Worm (Caenorhabditis elegans) whole organism, late embryonic: ENCODE measurements around the gene sup-18.

Experiments
- C38D4.7 ChIP-seq: fragments of 200-800 bp; sonication (Bioruptor generic); optimal IDR thresholded peaks from 2 replicates; lab custom pipeline; 2018; ENCODE audit warnings: mild to moderate bottlenecking, missing genetic modification characterization, moderate library complexity, missing compliant biosample characterization
- Y22D7AL.16 ChIP-seq: sonication (generic microtip); optimal IDR thresholded peaks from 2 replicates; lab custom pipeline; 2016; ENCODE audit warnings: missing genetic modification characterization, missing compliant biosample characterization
- ahr-1 ChIP-seq: sonication (generic microtip); optimal IDR thresholded peaks from 2 replicates; lab custom pipeline; 2016; ENCODE audit warnings: missing genetic modification characterization, missing compliant biosample characterization
- ama-1 ChIP-seq: fragments of 150-350 bp; optimal IDR thresholded peaks from 2 replicates; lab custom pipeline; 2014
- ceh-14 ChIP-seq: sonication (generic microtip); optimal IDR thresholded peaks from 2 replicates; lab custom pipeline; 2016; ENCODE audit warnings: missing genotype, missing genetic modification characterization, missing compliant biosample characterization
- ceh-18 ChIP-seq: sonication (generic microtip); optimal IDR thresholded peaks from 2 replicates; lab custom pipeline; 2016; ENCODE audit warnings: missing genetic modification characterization, missing compliant biosample characterization
- ceh-45 ChIP-seq: fragments of 200-800 bp; sonication (Bioruptor generic); IDR thresholded peaks from 2 replicates; pipeline ENCODE4 v1.3.6; 2022; ENCODE audit warnings: missing genetic modification reagents, missing genetic modification characterization, missing compliant biosample characterization
- elt-2 ChIP-seq: sonication (generic microtip); optimal IDR thresholded peaks from 2 replicates; lab custom pipeline; 2016; ENCODE audit warnings: missing genetic modification reagents, missing genetic modification characterization, missing compliant biosample characterization
- elt-4 ChIP-seq: sonication (generic microtip); optimal IDR thresholded peaks from 2 replicates; lab custom pipeline; 2016; ENCODE audit warnings: missing genetic modification characterization, missing compliant biosample characterization
- ets-4 ChIP-seq: sonication (generic microtip); optimal IDR thresholded peaks from 2 replicates; lab custom pipeline; 2016; ENCODE audit warnings: missing genetic modification characterization, missing compliant biosample characterization
- fax-1 ChIP-seq: sonication (generic microtip); optimal IDR thresholded peaks from 2 replicates; lab custom pipeline; 2016; ENCODE audit warnings: missing genotype, missing genetic modification characterization, missing compliant biosample characterization
- fkh-6 ChIP-seq: sonication (generic microtip); optimal IDR thresholded peaks from 2 replicates; lab custom pipeline; 2016; ENCODE audit warnings: missing genetic modification characterization, missing compliant biosample characterization
- gmeb-2 ChIP-seq: sonication (generic microtip); optimal IDR thresholded peaks from 2 replicates; lab custom pipeline; 2016; ENCODE audit warnings: missing genetic modification characterization, inconsistent platforms, missing compliant biosample characterization
- hlh-15 ChIP-seq: sonication (generic microtip); optimal IDR thresholded peaks from 2 replicates; lab custom pipeline; 2016; ENCODE audit warnings: missing genetic modification characterization, missing compliant biosample characterization
- hlh-6 ChIP-seq: sonication (generic microtip); optimal IDR thresholded peaks from 2 replicates; lab custom pipeline; 2016; ENCODE audit warnings: missing genotype, missing genetic modification characterization, missing compliant biosample characterization
- lin-11 ChIP-seq: fragments of 200-800 bp; sonication (Bioruptor generic); optimal IDR thresholded peaks from 2 replicates; lab custom pipeline; 2018; ENCODE audit warnings: mild to moderate bottlenecking, missing genetic modification characterization, missing compliant biosample characterization
- mec-3 ChIP-seq: sonication (generic microtip); optimal IDR thresholded peaks from 2 replicates; lab custom pipeline; 2016; ENCODE audit warnings: borderline replicate concordance, missing genetic modification characterization, missing compliant biosample characterization
- nhr-11 ChIP-seq: fragments of 150-350 bp; optimal IDR thresholded peaks from 2 replicates; lab custom pipeline; 2014; ENCODE audit warnings: missing biosample characterization, missing genetic modification characterization
- pag-3 ChIP-seq: sonication (generic microtip); optimal IDR thresholded peaks from 2 replicates; lab custom pipeline; 2016; ENCODE audit warnings: missing compliant biosample characterization, missing genetic modification characterization, borderline replicate concordance
- pat-9 ChIP-seq: fragments of 200-800 bp; sonication (Bioruptor generic); optimal IDR thresholded peaks from 2 replicates; lab custom pipeline; 2018; ENCODE audit warnings: mild to moderate bottlenecking, missing genetic modification characterization, moderate library complexity, missing compliant biosample characterization
- pax-1 ChIP-seq: fragments of 150-350 bp; optimal IDR thresholded peaks from 2 replicates; lab custom pipeline; 2014; ENCODE audit warnings: missing biosample characterization, missing genetic modification characterization
- pha-2 ChIP-seq: sonication (generic microtip); optimal IDR thresholded peaks from 2 replicates; lab custom pipeline; 2017; ENCODE audit warnings: mild to moderate bottlenecking, missing genetic modification characterization, missing compliant biosample characterization
- pha-4 ChIP-seq: fragments of 150-350 bp; optimal IDR thresholded peaks from 2 replicates; lab custom pipeline; 2018; ENCODE audit warnings: missing biosample characterization, missing genetic modification reagents, missing genetic modification characterization
- pqm-1 ChIP-seq: sonication (generic microtip); optimal IDR thresholded peaks from 2 replicates; lab custom pipeline; 2016; ENCODE audit warnings: missing genetic modification characterization, missing compliant biosample characterization
- pros-1 ChIP-seq: fragments of 150-350 bp; optimal IDR thresholded peaks from 2 replicates; lab custom pipeline; 2014; ENCODE audit warnings: missing biosample characterization, missing genetic modification reagents, missing genetic modification characterization
- ref-2 ChIP-seq: sonication (generic microtip); optimal IDR thresholded peaks from 2 replicates; lab custom pipeline; 2016; ENCODE audit warnings: missing genetic modification characterization, missing compliant biosample characterization
- rnt-1 ChIP-seq: sonication (generic microtip); optimal IDR thresholded peaks from 2 replicates; lab custom pipeline; 2016; ENCODE audit warnings: missing genetic modification characterization, missing compliant biosample characterization
- sdc-2 ChIP-seq: sonication (generic microtip); optimal IDR thresholded peaks from 2 replicates; lab custom pipeline; 2016; ENCODE audit warnings: missing genotype, missing genetic modification characterization, missing compliant biosample characterization
- syd-9 ChIP-seq: sonication (generic microtip); optimal IDR thresholded peaks from 2 replicates; lab custom pipeline; 2016; ENCODE audit warnings: mild to moderate bottlenecking, missing genetic modification characterization, moderate library complexity, missing compliant biosample characterization
- tbx-2 ChIP-seq: sonication (generic microtip); optimal IDR thresholded peaks from 2 replicates; lab custom pipeline; 2016; ENCODE audit warnings: missing genetic modification characterization, missing compliant biosample characterization
- tbx-7 ChIP-seq: sonication (generic microtip); optimal IDR thresholded peaks from 2 replicates; lab custom pipeline; 2016; ENCODE audit warnings: missing genotype, missing genetic modification characterization, missing compliant biosample characterization
- unc-3 ChIP-seq, 2 experiments: fragments of 200-800 bp in 1 of 2; sonication (Bioruptor generic) in 1 of 2; sonication (generic microtip) in 1 of 2; conservative IDR thresholded peaks in 1 of 2; optimal IDR thresholded peaks in 1 of 2; 2 replicates each; pipeline versions ENCODE4 v1.3.6 to Lab custom; 2016 to 2022; ENCODE audit warnings: missing compliant biosample characterization in 2 of 2, missing genetic modification characterization in 2 of 2, missing genetic modification reagents in 1 of 2
- unc-55 ChIP-seq: sonication (generic microtip); optimal IDR thresholded peaks from 2 replicates; lab custom pipeline; 2017; ENCODE audit warnings: missing biosample characterization, missing genetic modification reagents, missing genetic modification characterization
- unc-86 ChIP-seq: sonication (generic microtip); optimal IDR thresholded peaks from 2 replicates; lab custom pipeline; 2016; ENCODE audit warnings: missing genetic modification characterization, missing compliant biosample characterization
- zip-5 ChIP-seq: sonication (generic microtip); optimal IDR thresholded peaks from 2 replicates; lab custom pipeline; 2016; ENCODE audit warnings: missing genetic modification characterization, missing compliant biosample characterization

The sup-18 gene

ce11 chrIII:7880132-7880715 is 1.5 kb upstream of the sup-18 start:
- TF ChIP-seq ceh-45 (GFP tag; lab: Robert Waterston, UW) (no peak), ceh-18 (peak; percentile 75), pha-4 (tag; lab: Kevin White, UChicago) (no peak), unc-55 (GFP tag; lab: Kevin White, UChicago) (peak; percentile 72), pag-3 (tag; lab: Kevin White, UChicago) (no peak), rnt-1 (tag; lab: Kevin White, UChicago) (peak; percentile 46)

ce11 chrIII:7877090-7877489 is 1.6 kb downstream of the sup-18 start:
- no peak for TF ChIP-seq C38D4.7 (GFP tag; lab: Kevin White, UChicago)
- TF ChIP-seq pha-2: no peak
- no peak for TF ChIP-seq ama-1 (lab: Kevin White, UChicago)
- no peak for TF ChIP-seq pat-9 (tag; lab: Kevin White, UChicago)
- no peak for TF ChIP-seq hlh-15
- no peak for TF ChIP-seq ceh-14 (tag; lab: Kevin White, UChicago)
- TF ChIP-seq ceh-45 (GFP tag; lab: Robert Waterston, UW): no peak
- TF ChIP-seq pros-1 (tag; lab: Kevin White, UChicago): no peak
- no peak for TF ChIP-seq hlh-6 (tag; lab: Kevin White, UChicago)
- no peak for TF ChIP-seq tbx-2 (tag; lab: Kevin White, UChicago)
- no peak for TF ChIP-seq pha-4 (tag; lab: Kevin White, UChicago)
- no peak for TF ChIP-seq elt-4 (tag; lab: Kevin White, UChicago)
- TF ChIP-seq ref-2 (tag; lab: Kevin White, UChicago): no peak
- no peak for TF ChIP-seq syd-9 (tag; lab: Kevin White, UChicago)
- TF ChIP-seq, all 69 proteins: peak for 0

ce11 chrIII:7873481-7873880 is 5.2 kb downstream of the sup-18 start, which contains the start of gene tyr-1:
Gene tyr-1 (plus strand): TSS chrIII:7873781.
- TF ChIP-seq nhr-11 (tag; lab: Kevin White, UChicago) (no peak), sdc-2 (no peak), zip-5 (tag; lab: Kevin White, UChicago) (no peak), unc-3 (GFP tag; conservative IDR thresholded peaks at IDR 0.05; lab: Robert Waterston, UW) (no peak), unc-3 (tag; optimal IDR thresholded peaks at IDR 0.05; lab: Kevin White, UChicago) (no peak), gmeb-2 (tag; lab: Kevin White, UChicago) (no peak), pag-3 (tag; lab: Kevin White, UChicago) (no peak), tbx-7 (tag; lab: Kevin White, UChicago) (no peak), pax-1 (no peak), lin-11 (tag; lab: Kevin White, UChicago) (no peak), pat-9 (tag; lab: Kevin White, UChicago) (no peak), pha-4 (tag; lab: Kevin White, UChicago) (no peak), fkh-6 (no peak)

ce11 chrIII:7872776-7873175 is 5.9 kb downstream of the sup-18 start:
- TF ChIP-seq ets-4 (tag; lab: Kevin White, UChicago): no peak
- TF ChIP-seq mec-3 (tag; lab: Kevin White, UChicago): no peak
- no peak for TF ChIP-seq nhr-11 (tag; lab: Kevin White, UChicago)
- no peak for TF ChIP-seq unc-86 (tag; lab: Kevin White, UChicago)
- TF ChIP-seq fax-1 (tag; lab: Kevin White, UChicago): no peak
- TF ChIP-seq ahr-1 (tag; lab: Kevin White, UChicago): no peak
- TF ChIP-seq pqm-1 (tag; lab: Kevin White, UChicago): no peak
- TF ChIP-seq gmeb-2 (tag; lab: Kevin White, UChicago): no peak
- TF ChIP-seq Y22D7AL.16 (tag; lab: Kevin White, UChicago): no peak
- no peak for TF ChIP-seq syd-9 (tag; lab: Kevin White, UChicago)
- no peak for TF ChIP-seq hlh-6 (tag; lab: Kevin White, UChicago)
- TF ChIP-seq elt-2 (tag; lab: Kevin White, UChicago): no peak
